Worm (Caenorhabditis elegans) whole organism, L1 larva: ENCODE results near the gene B0336.7.
A peak's percentile ranks its signal among the peaks of the same experiment; 100 is the strongest.

ENCODE experiments used
- C04F5.9 ChIP-seq: sonication (generic microtip); optimal IDR thresholded peaks from 2 replicates; lab custom pipeline; 2016; ENCODE audit warnings: missing genetic modification characterization, missing compliant biosample characterization
- C16A3.4 ChIP-seq: fragments of 150-350 bp; optimal IDR thresholded peaks from 2 replicates; lab custom pipeline; 2014; ENCODE audit warnings: missing biosample characterization, missing genetic modification characterization
- C34B4.2 ChIP-seq: sonication (generic microtip); optimal IDR thresholded peaks from 2 replicates; lab custom pipeline; 2017; ENCODE audit warnings: mild to moderate bottlenecking, missing genetic modification characterization, missing compliant biosample characterization
- aha-1 ChIP-seq: fragments of 150-350 bp; optimal IDR thresholded peaks from 2 replicates; lab custom pipeline; 2014; ENCODE audit warnings: missing biosample characterization, missing genetic modification characterization
- alr-1 ChIP-seq: fragments of 200-800 bp; sonication (Bioruptor generic); optimal IDR thresholded peaks from 2 replicates; lab custom pipeline; 2018; ENCODE audit warnings: borderline replicate concordance, mild to moderate bottlenecking, missing genetic modification characterization, missing compliant biosample characterization
- aly-2 ChIP-seq: fragments of 150-350 bp; optimal IDR thresholded peaks from 2 replicates; lab custom pipeline; 2014; ENCODE audit warnings: missing biosample characterization, missing genetic modification characterization
- ama-1 ChIP-seq: fragments of 150-350 bp; optimal IDR thresholded peaks from 2 replicates; lab custom pipeline; 2014
- blmp-1 ChIP-seq: fragments of 150-350 bp; optimal IDR thresholded peaks from 2 replicates; lab custom pipeline; 2014; ENCODE audit warnings: missing biosample characterization, missing genetic modification characterization
- ceh-63 ChIP-seq: fragments of 200-800 bp; sonication (Bioruptor generic); optimal IDR thresholded peaks from 2 replicates; lab custom pipeline; 2018; ENCODE audit warnings: mild to moderate bottlenecking, missing genetic modification characterization, missing compliant biosample characterization
- ceh-8 ChIP-seq: fragments of 200-800 bp; sonication (Bioruptor generic); optimal IDR thresholded peaks from 2 replicates; lab custom pipeline; 2018; ENCODE audit warnings: mild to moderate bottlenecking, missing genetic modification characterization, moderate library complexity, missing compliant biosample characterization
- ceh-88 ChIP-seq: fragments of 200-800 bp; sonication (Bioruptor generic); IDR thresholded peaks from 2 replicates; pipeline ENCODE4 v1.3.6; 2022; ENCODE audit warnings: missing genetic modification characterization, missing compliant biosample characterization
- ces-1 ChIP-seq: fragments of 150-350 bp; optimal IDR thresholded peaks from 2 replicates; lab custom pipeline; 2014; ENCODE audit warnings: missing biosample characterization, missing genetic modification reagents, missing genetic modification characterization
- dsc-1 ChIP-seq: sonication (generic microtip); optimal IDR thresholded peaks from 2 replicates; lab custom pipeline; 2016; ENCODE audit warnings: mild to moderate bottlenecking, missing genetic modification characterization, missing compliant biosample characterization
- fkh-4 ChIP-seq: sonication (generic microtip); optimal IDR thresholded peaks from 2 replicates; lab custom pipeline; 2016; ENCODE audit warnings: missing compliant biosample characterization, missing genetic modification characterization, borderline replicate concordance
- fkh-8 ChIP-seq: sonication (generic microtip); optimal IDR thresholded peaks from 2 replicates; lab custom pipeline; 2016; ENCODE audit warnings: mild to moderate bottlenecking, missing genetic modification characterization, missing compliant biosample characterization
- hlh-17 ChIP-seq: fragments of 200-800 bp; sonication (Bioruptor generic); optimal IDR thresholded peaks from 2 replicates; lab custom pipeline; 2018; ENCODE audit warnings: missing genetic modification characterization, mild to moderate bottlenecking, missing compliant biosample characterization, moderate library complexity, borderline replicate concordance
- hlh-4 ChIP-seq: sonication (generic microtip); optimal IDR thresholded peaks from 2 replicates; lab custom pipeline; 2016; ENCODE audit warnings: mild to moderate bottlenecking, missing genetic modification characterization, missing compliant biosample characterization
- hpl-2 ChIP-seq: fragments of 150-350 bp; optimal IDR thresholded peaks from 2 replicates; lab custom pipeline; 2014; ENCODE audit warnings: missing biosample characterization, missing genetic modification reagents, missing genetic modification characterization
- irx-1 ChIP-seq: sonication (generic microtip); optimal IDR thresholded peaks from 2 replicates; lab custom pipeline; 2016; ENCODE audit warnings: missing genetic modification characterization, missing compliant biosample characterization
- isw-1 ChIP-seq: fragments of 200-800 bp; sonication (Bioruptor generic); IDR thresholded peaks from 2 replicates; pipeline ENCODE4 v1.3.6; 2022; ENCODE audit warnings: missing genetic modification characterization, missing compliant biosample characterization
- jun-1 ChIP-seq: fragments of 150-350 bp; optimal IDR thresholded peaks from 2 replicates; lab custom pipeline; 2014; ENCODE audit warnings: missing biosample characterization, missing genetic modification reagents, missing genetic modification characterization
- lin-13 ChIP-seq: fragments of 150-350 bp; optimal IDR thresholded peaks from 2 replicates; lab custom pipeline; 2014; ENCODE audit warnings: missing biosample characterization, missing genetic modification reagents, missing genetic modification characterization
- lin-14 ChIP-seq: fragments of 200-800 bp; sonication (Bioruptor generic); optimal IDR thresholded peaks from 2 replicates; lab custom pipeline; 2018; ENCODE audit warnings: mild to moderate bottlenecking, missing genetic modification characterization, moderate library complexity, missing compliant biosample characterization
- lin-15B ChIP-seq: fragments of 150-350 bp; sonication (generic microtip); optimal IDR thresholded peaks from 3 replicates; lab custom pipeline; 2014; ENCODE audit warnings: missing biosample characterization, missing genetic modification characterization
- lin-35 ChIP-seq, 2 experiments: fragments of 150-350 bp; optimal IDR thresholded peaks; 2 replicates each; lab custom pipeline; 2014; ENCODE audit warnings: missing biosample characterization in 2 of 2, missing genetic modification characterization in 2 of 2, missing genetic modification reagents in 2 of 2
- lsy-2 ChIP-seq, 2 experiments: fragments of 150-350 bp; optimal IDR thresholded peaks; 2 replicates each; lab custom pipeline; 2014; ENCODE audit warnings: missing biosample characterization in 2 of 2, missing genetic modification characterization in 2 of 2
- mdl-1 ChIP-seq, 2 experiments: fragments of 150-350 bp; optimal IDR thresholded peaks; 2 replicates each; lab custom pipeline; 2014 to 2017; ENCODE audit warnings: missing biosample characterization in 2 of 2, missing genetic modification characterization in 2 of 2, inconsistent platforms in 1 of 2
- mep-1 ChIP-seq: fragments of 150-350 bp; optimal IDR thresholded peaks from 2 replicates; lab custom pipeline; 2014; ENCODE audit warnings: missing biosample characterization, missing genetic modification characterization
- nhr-11 ChIP-seq: fragments of 150-350 bp; optimal IDR thresholded peaks from 2 replicates; lab custom pipeline; 2014; ENCODE audit warnings: missing biosample characterization, missing genetic modification characterization
- nhr-19 ChIP-seq: fragments of 200-800 bp; sonication (Bioruptor generic); conservative IDR thresholded peaks from 2 replicates; pipeline ENCODE4 v1.3.6; 2022; ENCODE audit warnings: missing genetic modification characterization, missing compliant biosample characterization
- nhr-20 ChIP-seq: sonication (generic microtip); optimal IDR thresholded peaks from 2 replicates; lab custom pipeline; 2016; ENCODE audit warnings: mild to moderate bottlenecking, missing genetic modification characterization, missing compliant biosample characterization
- nhr-237 ChIP-seq: fragments of 150-350 bp; optimal IDR thresholded peaks from 2 replicates; lab custom pipeline; 2014; ENCODE audit warnings: missing biosample characterization, missing genetic modification characterization
- nhr-28 ChIP-seq: fragments of 150-350 bp; optimal IDR thresholded peaks from 2 replicates; lab custom pipeline; 2014; ENCODE audit warnings: missing biosample characterization, missing genetic modification characterization
- nhr-47 ChIP-seq: sonication (generic microtip); optimal IDR thresholded peaks from 2 replicates; lab custom pipeline; 2016; ENCODE audit warnings: mild to moderate bottlenecking, missing genetic modification characterization, moderate library complexity, missing compliant biosample characterization
- nhr-71 ChIP-seq: sonication (generic microtip); optimal IDR thresholded peaks from 2 replicates; lab custom pipeline; 2016; ENCODE audit warnings: mild to moderate bottlenecking, missing genetic modification characterization, moderate library complexity, missing compliant biosample characterization
- nhr-84 ChIP-seq: sonication (generic microtip); optimal IDR thresholded peaks from 2 replicates; lab custom pipeline; 2017; ENCODE audit warnings: missing biosample characterization, missing genetic modification characterization
- nhr-90 ChIP-seq: sonication (generic microtip); optimal IDR thresholded peaks from 2 replicates; lab custom pipeline; 2016; ENCODE audit warnings: mild to moderate bottlenecking, missing genetic modification characterization, missing compliant biosample characterization; ENCODE audit not compliant: poor library complexity
- pag-3 ChIP-seq: sonication (generic microtip); optimal IDR thresholded peaks from 2 replicates; lab custom pipeline; 2017; ENCODE audit warnings: missing genetic modification characterization, mild to moderate bottlenecking, missing compliant biosample characterization, antibody characterized with exemption, borderline replicate concordance; ENCODE audit not compliant: insufficient read depth
- pax-3 ChIP-seq: fragments of 200-800 bp; sonication (Bioruptor generic); optimal IDR thresholded peaks from 2 replicates; lab custom pipeline; 2018; ENCODE audit warnings: mild to moderate bottlenecking, missing genetic modification characterization, moderate library complexity, missing compliant biosample characterization
- rnt-1 ChIP-seq: sonication (generic microtip); optimal IDR thresholded peaks from 2 replicates; lab custom pipeline; 2016; ENCODE audit warnings: mild to moderate bottlenecking, missing genetic modification characterization, moderate library complexity, missing compliant biosample characterization
- skn-1 ChIP-seq: fragments of 150-350 bp; optimal IDR thresholded peaks from 2 replicates; lab custom pipeline; 2014; ENCODE audit warnings: missing biosample characterization, missing genetic modification characterization
- snu-23 ChIP-seq: sonication (generic microtip); optimal IDR thresholded peaks from 2 replicates; lab custom pipeline; 2016; ENCODE audit warnings: missing genetic modification characterization, missing compliant biosample characterization
- sox-4 ChIP-seq: sonication (generic microtip); optimal IDR thresholded peaks from 2 replicates; lab custom pipeline; 2016; ENCODE audit warnings: missing genetic modification characterization, missing compliant biosample characterization
- sptf-1 ChIP-seq: fragments of 150-350 bp; optimal IDR thresholded peaks from 2 replicates; lab custom pipeline; 2014; ENCODE audit warnings: missing biosample characterization, missing genetic modification characterization
- swsn-7 ChIP-seq: sonication (generic microtip); optimal IDR thresholded peaks from 2 replicates; lab custom pipeline; 2016; ENCODE audit warnings: missing genetic modification characterization, missing compliant biosample characterization
- tlp-1 ChIP-seq: fragments of 150-350 bp; optimal IDR thresholded peaks from 2 replicates; lab custom pipeline; 2014; ENCODE audit warnings: missing biosample characterization, missing genetic modification characterization
- unc-130 ChIP-seq: fragments of 150-350 bp; optimal IDR thresholded peaks from 2 replicates; lab custom pipeline; 2017; ENCODE audit warnings: missing biosample characterization, missing genetic modification characterization, inconsistent platforms
- unc-30 ChIP-seq: sonication (generic microtip); optimal IDR thresholded peaks from 2 replicates; lab custom pipeline; 2017; ENCODE audit warnings: missing biosample characterization, missing genetic modification characterization
- unc-62 ChIP-seq: fragments of 150-350 bp; optimal IDR thresholded peaks from 2 replicates; lab custom pipeline; 2014; ENCODE audit warnings: missing biosample characterization, missing genetic modification reagents, missing genetic modification characterization
- unc-98 ChIP-seq: fragments of 200-800 bp; sonication (Bioruptor generic); IDR thresholded peaks from 2 replicates; pipeline ENCODE4 v1.3.6; 2022; ENCODE audit warnings: missing genetic modification characterization, missing compliant biosample characterization
- xbp-1 ChIP-seq: sonication (generic microtip); optimal IDR thresholded peaks from 2 replicates; lab custom pipeline; 2016; ENCODE audit warnings: missing genetic modification characterization, missing compliant biosample characterization
- zag-1 ChIP-seq: fragments of 150-350 bp; optimal IDR thresholded peaks from 2 replicates; lab custom pipeline; 2014; ENCODE audit warnings: missing biosample characterization, missing genetic modification characterization
- zip-4 ChIP-seq: fragments of 200-800 bp; sonication (Bioruptor generic); optimal IDR thresholded peaks from 2 replicates; lab custom pipeline; 2018; ENCODE audit warnings: mild to moderate bottlenecking, missing genetic modification characterization, moderate library complexity, missing compliant biosample characterization
- ztf-11 ChIP-seq, 2 experiments: sonication (generic microtip); optimal IDR thresholded peaks; 2 replicates each; lab custom pipeline; 2016 to 2017; ENCODE audit warnings: missing genetic modification characterization in 2 of 2, missing biosample characterization in 1 of 2, missing compliant biosample characterization in 1 of 2

B0336.7 gene

ce11 chrIII:5715467-5715866 is 18.3 kb upstream of the B0336.7 start (continued):
- TF ChIP-seq hlh-17 (GFP tag; lab: Kevin White, UChicago) = no peak
- TF ChIP-seq dsc-1 (tag; lab: Kevin White, UChicago) = peak; percentile 30
- peak in 1 of 2 experiments; percentile 62 for TF ChIP-seq mdl-1 (tag; optimal IDR thresholded peaks at IDR 0.05; lab: Kevin White, UChicago)
- no peak for TF ChIP-seq ztf-11 (tag; optimal IDR thresholded peaks at IDR 0.05; lab: Kevin White, UChicago)
- no peak for TF ChIP-seq aly-2 (tag; lab: Kevin White, UChicago)
- TF ChIP-seq nhr-71 (tag; lab: Kevin White, UChicago) = peak; percentile 58
- TF ChIP-seq unc-130 (tag; lab: Kevin White, UChicago) = no peak
- TF ChIP-seq mep-1 (tag; lab: Kevin White, UChicago) = peak; percentile 74
- TF ChIP-seq nhr-84 = no peak
- peak; percentile 56 for TF ChIP-seq swsn-7 (tag; lab: Kevin White, UChicago)
- peak; percentile 52 for TF ChIP-seq blmp-1 (tag; lab: Kevin White, UChicago)
- TF ChIP-seq fkh-4 = no peak
- TF ChIP-seq hlh-4 (tag; lab: Kevin White, UChicago) = no peak
- no peak for TF ChIP-seq zip-4
- TF ChIP-seq irx-1 (tag; lab: Kevin White, UChicago) = no peak
- TF ChIP-seq C16A3.4 = peak; percentile 57
- TF ChIP-seq lsy-2 (tag; optimal IDR thresholded peaks at IDR 0.05; lab: Kevin White, UChicago) = peak; percentile 50 to 84
- peak; percentile 55 to 64 for TF ChIP-seq lin-35 (GFP tag; optimal IDR thresholded peaks at IDR 0.05; lab: Kevin White, UChicago)
- no peak for TF ChIP-seq ceh-8
- TF ChIP-seq ama-1 (lab: Kevin White, UChicago) = no peak
- TF ChIP-seq snu-23 (GFP tag; lab: Kevin White, UChicago) = peak; percentile 67
- no peak for TF ChIP-seq sox-4
- no peak for TF ChIP-seq zag-1 (tag; lab: Kevin White, UChicago)
- TF ChIP-seq nhr-28 (tag; lab: Kevin White, UChicago) = no peak
- TF ChIP-seq isw-1 = peak; percentile 39; the same call in 1 of the 2 replicates
- no peak for TF ChIP-seq unc-98 (GFP tag; lab: Robert Waterston, UW)
- peak; percentile 49 for TF ChIP-seq fkh-8 (tag; lab: Kevin White, UChicago)
- peak; percentile 18 for TF ChIP-seq jun-1 (tag; lab: Kevin White, UChicago)
- TF ChIP-seq unc-62 (GFP tag; lab: Kevin White, UChicago) = no peak
- TF ChIP-seq aha-1 (tag; lab: Kevin White, UChicago) = no peak
- TF ChIP-seq rnt-1 (tag; lab: Kevin White, UChicago) = peak; percentile 75
- no peak for TF ChIP-seq sptf-1 (tag; lab: Kevin White, UChicago)
- TF ChIP-seq lin-15B (tag; lab: Kevin White, UChicago) = peak; percentile 24
- TF ChIP-seq C34B4.2 = no peak
- no peak for TF ChIP-seq nhr-11
- no peak for TF ChIP-seq nhr-90 (tag; lab: Kevin White, UChicago)
- TF ChIP-seq nhr-20 (tag; lab: Kevin White, UChicago) = peak; percentile 5
- TF ChIP-seq C04F5.9 = no peak
- peak; percentile 54 for TF ChIP-seq skn-1 (tag; lab: Kevin White, UChicago)
- TF ChIP-seq nhr-19 = no peak
- no peak for TF ChIP-seq tlp-1 (tag; lab: Kevin White, UChicago)
- no peak for TF ChIP-seq ceh-63 (GFP tag; lab: Kevin White, UChicago)
- TF ChIP-seq pag-3 (tag; lab: Kevin White, UChicago) = no peak
- no peak for TF ChIP-seq ces-1 (GFP tag; lab: Kevin White, UChicago)
- TF ChIP-seq pax-3 (tag; lab: Kevin White, UChicago) = no peak
- TF ChIP-seq hpl-2 (GFP tag; lab: Kevin White, UChicago) = no peak
- TF ChIP-seq nhr-237 (tag; lab: Kevin White, UChicago) = no peak
- no peak for TF ChIP-seq alr-1 (tag; lab: Kevin White, UChicago)
- TF ChIP-seq lin-14 (GFP tag; lab: Kevin White, UChicago) = peak; percentile 90
- TF ChIP-seq unc-30 (tag; lab: Kevin White, UChicago) = no peak
- peak; percentile 40 for TF ChIP-seq nhr-47 (tag; lab: Kevin White, UChicago)
- TF ChIP-seq ceh-88 (GFP tag; lab: Robert Waterston, UW) = no peak
- no peak for TF ChIP-seq lin-13 (GFP tag; lab: Kevin White, UChicago)
- TF ChIP-seq xbp-1 = peak; percentile 36
